Fruit fly (Drosophila melanogaster): ENCODE results near the gene ltl.
"Not testable (repeated sequence)": the region's sequence is repeated elsewhere in the genome, so short reads cannot be mapped to it uniquely, and the experiment has no call there.

The ltl gene

dm6 chr3L:7518351-7519102 is at the start of gene ltl:
ltl (plus strand) TSS chr3L:7518997.
- TF ChIP-seq CG17801 (GFP tag; optimal IDR thresholded peaks at IDR 0.05; ENCODE audit: partially characterized antibody): no peak

dm6 chr3L:7470202-7470601 is 48.6 kb upstream of the ltl start, which contains the start of gene CG8543:
CG8543 (minus strand) TSS chr3L:7470302.
- no peak for TF ChIP-seq CG17801 (GFP tag; optimal IDR thresholded peaks at IDR 0.05; ENCODE audit: partially characterized antibody)

- TF ChIP-seq CG17801 (GFP tag; optimal IDR thresholded peaks at IDR 0.05; ENCODE audit: partially characterized antibody): no peak
Observed at dm6 chr3L:7471259-7471658, 47.5 kb upstream of the ltl start, which contains the start of gene CG8541. CG8541 (plus strand) TSS chr3L:7471559.

dm6 chr3L:7475270-7475669 is 43.5 kb upstream of the ltl start, which contains the start of gene CG43292:
CG43292 (plus strand) TSS chr3L:7475570.
- no peak for TF ChIP-seq CG17801 (GFP tag; optimal IDR thresholded peaks at IDR 0.05; ENCODE audit: partially characterized antibody)

dm6 chr3L:7485667-7486066 is 33.1 kb upstream of the ltl start, which contains the start of gene mthl6:
mthl6 (plus strand) TSS chr3L:7485967.
- no peak for TF ChIP-seq CG17801 (GFP tag; optimal IDR thresholded peaks at IDR 0.05; ENCODE audit: partially characterized antibody)

dm6 chr3L:7491564-7491963 is 27.2 kb upstream of the ltl start, which contains the start of gene Cyp316a1:
Cyp316a1 (plus strand) TSS chr3L:7491864.
- no peak for TF ChIP-seq CG17801 (GFP tag; optimal IDR thresholded peaks at IDR 0.05; ENCODE audit: partially characterized antibody)

- TF ChIP-seq CG17801 (GFP tag; optimal IDR thresholded peaks at IDR 0.05; ENCODE audit: partially characterized antibody): no peak
Observed at dm6 chr3L:7496097-7496496, 22.7 kb upstream of the ltl start, which contains the start of gene Cyp4d8. Cyp4d8 (minus strand) TSS chr3L:7496197.

dm6 chr3L:7498731-7499130 is 20.1 kb upstream of the ltl start, which contains the start of gene CG8539:
CG8539 (minus strand) TSS chr3L:7498831.
- TF ChIP-seq CG17801 (GFP tag; optimal IDR thresholded peaks at IDR 0.05; ENCODE audit: partially characterized antibody): not testable (repeated sequence)

dm6 chr3L:7506117-7506516 is 12.7 kb upstream of the ltl start, which contains the start of gene CG7548:
CG7548 (minus strand) TSS chr3L:7506217.
- TF ChIP-seq CG17801 (GFP tag; optimal IDR thresholded peaks at IDR 0.05; ENCODE audit: partially characterized antibody): no peak

dm6 chr3L:7510414-7511384 is 8.1 kb upstream of the ltl start, which contains the start of gene CG7546:
CG7546 (plus strand) TSS chr3L:7510986.
- TF ChIP-seq CG17801 (GFP tag; optimal IDR thresholded peaks at IDR 0.05; ENCODE audit: partially characterized antibody): no peak

- no peak for TF ChIP-seq CG17801 (GFP tag; optimal IDR thresholded peaks at IDR 0.05; ENCODE audit: partially characterized antibody)
Observed at dm6 chr3L:7519219-7519618, 422 bp downstream of the ltl start.

dm6 chr3L:7520619-7521018 is 1.8 kb downstream of the ltl start:
- no peak for TF ChIP-seq CG17801 (GFP tag; optimal IDR thresholded peaks at IDR 0.05; ENCODE audit: partially characterized antibody)

- TF ChIP-seq CG17801 (GFP tag; optimal IDR thresholded peaks at IDR 0.05; ENCODE audit: partially characterized antibody): no peak
Observed at dm6 chr3L:7521847-7522246, 3.0 kb downstream of the ltl start.

- TF ChIP-seq CG17801 (GFP tag; optimal IDR thresholded peaks at IDR 0.05; ENCODE audit: partially characterized antibody): no peak
Observed at dm6 chr3L:7527661-7528379, 9.0 kb downstream of the ltl start.

Measured in ovary, adult (tissue).